Worm (Caenorhabditis elegans): ENCODE results near the gene W06D11.3.

DNA sequence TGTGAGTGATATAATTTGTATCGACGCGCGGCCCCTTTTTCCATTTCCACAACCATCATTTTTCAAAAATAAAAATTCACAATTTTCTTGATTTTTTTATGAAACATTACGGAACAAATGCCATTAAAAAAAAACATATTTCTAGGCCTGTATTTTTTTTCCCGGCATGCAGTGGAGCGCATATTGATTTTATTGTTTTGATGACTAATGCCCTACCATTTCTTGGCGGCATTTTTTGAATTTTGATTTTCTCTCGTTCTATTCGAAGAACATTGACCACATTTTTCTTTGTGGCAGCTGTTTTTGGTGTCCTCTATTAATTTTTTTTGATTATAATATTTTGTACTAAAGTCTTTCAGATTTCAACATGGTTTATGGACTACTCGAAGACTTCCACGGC, at the start of gene W06D11.3:
- no peak for TF ChIP-seq ces-1 (GFP tag; optimal IDR thresholded peaks at IDR 0.05)
- no peak for TF ChIP-seq unc-62 (GFP tag; optimal IDR thresholded peaks at IDR 0.05)
- TF ChIP-seq elt-1 (tag; optimal IDR thresholded peaks at IDR 0.05; ENCODE audit: borderline replicate concordance, insufficient read depth) = no peak
- no peak for TF ChIP-seq nhr-237 (tag; optimal IDR thresholded peaks at IDR 0.05)

Data from whole organism, mixed stage, embryonic.